Fruit fly (Drosophila melanogaster) whole organism, wandering third instar larva: Measurements from ENCODE around the gene Tom.

Experiments
- CG32264 ChIP-seq: fragments of 200-800 bp; sonication (Bioruptor generic); optimal IDR thresholded peaks from 2 replicates; lab custom pipeline; 2016; ENCODE audit warnings: missing biosample characterization, missing genetic modification characterization
- dl ChIP-seq, 2 experiments: fragments of 175-275, 200-275 bp in 1 of 2; fragments of 200-275 bp in 1 of 2; sonication (Bioruptor generic); optimal IDR thresholded peaks; lab custom pipeline; 2018; ENCODE audit warnings: mild to moderate bottlenecking in 2 of 2, missing biosample characterization in 2 of 2, missing genetic modification characterization in 2 of 2, moderate library complexity in 2 of 2; ENCODE audit not compliant: partially characterized antibody in 2 of 2, insufficient read depth in 1 of 2
- h ChIP-seq: fragments of 200-800 bp; sonication (Bioruptor generic); optimal IDR thresholded peaks from 3 replicates; lab custom pipeline; 2016; ENCODE audit warnings: missing biosample characterization, mild to moderate bottlenecking, missing genetic modification characterization
- lola ChIP-seq: fragments of >200 bp; optimal IDR thresholded peaks from 2 replicates; lab custom pipeline; 2017; ENCODE audit warnings: missing biosample characterization, missing genetic modification characterization
- pan ChIP-seq: fragments of >200 bp; optimal IDR thresholded peaks from 2 replicates; lab custom pipeline; 2017
- tai ChIP-seq: sonication (Bioruptor generic); optimal IDR thresholded peaks from 2 replicates; lab custom pipeline; 2016; ENCODE audit warnings: missing biosample characterization, missing genetic modification characterization

DNA sequence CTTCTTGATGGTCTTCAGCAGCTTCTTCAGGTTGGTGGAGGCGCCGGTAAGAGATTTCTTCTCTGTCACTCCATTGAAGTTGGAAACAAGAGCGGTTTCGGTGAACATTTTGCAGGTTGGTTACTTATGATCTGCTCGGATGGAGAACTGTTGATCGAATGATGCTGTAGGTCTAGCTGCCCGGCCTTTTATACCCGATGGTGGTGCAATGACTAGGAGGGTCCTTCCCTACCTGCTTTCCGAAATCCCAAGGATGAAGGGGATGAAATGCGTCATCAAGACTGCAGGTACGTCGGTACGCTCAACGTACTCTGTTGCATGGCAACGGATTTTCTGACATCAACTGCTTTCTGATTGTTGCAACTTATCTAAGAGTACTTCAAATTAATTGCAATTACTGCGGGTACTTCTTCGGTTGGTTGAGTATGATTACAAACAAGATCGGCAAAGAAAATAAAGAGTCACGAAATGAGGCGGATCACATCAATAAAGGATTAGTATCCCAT, 23.1 kb upstream of the Tom start, which contains the start of gene BobA:
- TF ChIP-seq lola (GFP tag; lab: Kevin White, UChicago) (no peak), dl (GFP tag; optimal IDR thresholded peaks at IDR 0.05; lab: Kevin White, UChicago; ENCODE audit: insufficient read depth in 1 of 2, partially characterized antibody in 2 of 2) (no peak), tai (GFP tag; lab: Kevin White, UChicago) (no peak), h (GFP tag; lab: Kevin White, UChicago) (no peak), CG32264 (GFP tag; lab: Kevin White, UChicago) (no peak), pan (lab: Kevin White, UChicago) (no peak)
